Worm (Caenorhabditis elegans): ENCODE measurements around the gene F47B8.18.

Gene F47B8.18

DNA sequence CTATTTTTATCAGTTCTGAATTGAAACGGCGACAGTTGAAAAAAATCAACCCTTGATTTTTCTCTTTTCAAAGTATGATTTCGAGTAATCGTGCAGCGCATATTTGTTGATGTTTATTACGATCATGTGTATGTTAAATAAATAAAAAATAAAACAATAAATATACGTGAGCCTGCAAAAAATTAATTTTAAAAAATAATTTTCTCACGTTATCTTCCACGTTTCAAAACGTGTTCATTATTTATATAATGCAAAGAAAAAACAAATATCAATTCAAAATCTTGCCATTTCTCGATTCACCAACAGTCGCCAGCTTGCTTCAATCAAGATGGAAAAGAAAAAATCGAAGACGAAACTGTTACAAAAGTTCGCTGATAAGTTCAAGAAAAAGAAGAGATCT is 42.0 kb downstream of the F47B8.18 start, which contains the start of gene F40G12.10:
Gene F40G12.10, plus strand, starts transcription at position 301 of the 400 bp plus-strand sequence.
- TF ChIP-seq C16A3.4 (tag; optimal IDR thresholded peaks at IDR 0.05) (no peak), rnt-1 (tag; optimal IDR thresholded peaks at IDR 0.05) (no peak), blmp-1 (tag; optimal IDR thresholded peaks at IDR 0.05) (no peak), nhr-20 (tag; optimal IDR thresholded peaks at IDR 0.05) (no peak), aly-2 (tag; optimal IDR thresholded peaks at IDR 0.05) (no peak), pag-3 (tag; optimal IDR thresholded peaks at IDR 0.05; ENCODE audit: borderline replicate concordance, insufficient read depth) (no peak), nhr-12 (tag; optimal IDR thresholded peaks at IDR 0.05) (no peak), lin-14 (GFP tag; optimal IDR thresholded peaks at IDR 0.05) (no peak), unc-86 (tag; optimal IDR thresholded peaks at IDR 0.05) (no peak), efl-1 (optimal IDR thresholded peaks at IDR 0.05) (no peak), efl-1 (GFP tag; optimal IDR thresholded peaks at IDR 0.05 in 1 of 2) (no peak), C04F5.9 (tag; optimal IDR thresholded peaks at IDR 0.05) (no peak), nhr-84 (tag; optimal IDR thresholded peaks at IDR 0.05) (no peak), tlp-1 (tag; optimal IDR thresholded peaks at IDR 0.05) (no peak), nhr-85 (tag) (no peak), nhr-11 (tag; optimal IDR thresholded peaks at IDR 0.05) (no peak), aha-1 (tag; optimal IDR thresholded peaks at IDR 0.05) (no peak), zip-4 (GFP tag; optimal IDR thresholded peaks at IDR 0.05) (no peak)

- TF ChIP-seq ceh-63 (GFP tag; optimal IDR thresholded peaks at IDR 0.05) (no peak), Y116A8C.19 (tag; optimal IDR thresholded peaks at IDR 0.05; ENCODE audit: borderline replicate concordance) (no peak), lir-3 (tag; optimal IDR thresholded peaks at IDR 0.05; ENCODE audit: poor library complexity) (no peak), rnt-1 (tag; optimal IDR thresholded peaks at IDR 0.05) (no peak), fkh-10 (GFP tag; optimal IDR thresholded peaks at IDR 0.05) (no peak), nhr-11 (tag; optimal IDR thresholded peaks at IDR 0.05) (no peak), hlh-17 (GFP tag; optimal IDR thresholded peaks at IDR 0.05; ENCODE audit: borderline replicate concordance) (no peak), dsc-1 (tag; optimal IDR thresholded peaks at IDR 0.05) (no peak)
Measured at ce11 chrV:14282222-14282709, 43.0 kb downstream of the F47B8.18 start, which contains the start of the genes srt-74 and F40G12.9. TSS of gene srt-74 (minus strand) at chrV:14282322. TSS of gene F40G12.9 (plus strand) at chrV:14282659.

ce11 chrV:14279777-14280176 is 45.5 kb downstream of the F47B8.18 start, which contains the start of gene srt-33:
TSS of gene srt-33 (minus strand) at chrV:14279877.
- TF ChIP-seq unc-98 (GFP tag; IDR thresholded peaks at IDR 0.05) (no peak), ets-5 (GFP tag; IDR thresholded peaks at IDR 0.05) (no peak), ceh-88 (GFP tag; IDR thresholded peaks at IDR 0.05) (no peak), lin-35 (GFP tag; optimal IDR thresholded peaks at IDR 0.05) (no peak), lir-3 (tag; optimal IDR thresholded peaks at IDR 0.05; ENCODE audit: poor library complexity) (no peak)

ce11 chrV:14277456-14277855 is 47.8 kb downstream of the F47B8.18 start:
- TF ChIP-seq snpc-4 (tag; optimal IDR thresholded peaks at IDR 0.05) = peak; percentile 40
